Worm (Caenorhabditis elegans): ENCODE data around the gene Y105C5A.1272.
"Not testable (repeated sequence)": the region's sequence is repeated elsewhere in the genome, so short reads cannot be mapped to it uniquely, and the experiment has no call there.

Gene Y105C5A.1272

ce11 chrIV:15640852-15641251, 5.9 kb upstream of the Y105C5A.1272 start, which contains the start of gene Y105C5A.13:
Gene Y105C5A.13, plus strand, starts transcription at chrIV:15641231.
- TF ChIP-seq tab-1 (GFP tag; IDR thresholded peaks at IDR 0.05) (no peak), T22C8.4 (GFP tag; IDR thresholded peaks at IDR 0.05) (no peak), med-1 (GFP tag; optimal IDR thresholded peaks at IDR 0.05; ENCODE audit: insufficient read depth) (no peak), ztf-29 (GFP tag; IDR thresholded peaks at IDR 0.05) (no peak), cog-1 (tag; optimal IDR thresholded peaks at IDR 0.05) (no peak), flt-1 (GFP tag; IDR thresholded peaks at IDR 0.05) (no peak), ref-1 (GFP tag; conservative IDR thresholded peaks at IDR 0.05) (no peak)

ce11 chrIV:15641699-15642098, 5.1 kb upstream of the Y105C5A.1272 start, which contains the start of gene Y105C5A.12:
Gene Y105C5A.12, minus strand, starts transcription at chrIV:15641799.
- not testable (repeated sequence) for TF ChIP-seq cog-1 (tag; optimal IDR thresholded peaks at IDR 0.05); ztf-29 (GFP tag; IDR thresholded peaks at IDR 0.05); ztf-23 (GFP tag; IDR thresholded peaks at IDR 0.05)

- TF ChIP-seq klf-2 (GFP tag; conservative IDR thresholded peaks at IDR 0.05) (no peak), flt-1 (GFP tag; IDR thresholded peaks at IDR 0.05) (no peak), tab-1 (GFP tag; IDR thresholded peaks at IDR 0.05) (no peak), ztf-23 (GFP tag; IDR thresholded peaks at IDR 0.05) (no peak), med-1 (GFP tag; optimal IDR thresholded peaks at IDR 0.05; ENCODE audit: insufficient read depth) (no peak), cog-1 (tag; optimal IDR thresholded peaks at IDR 0.05) (no peak), T22C8.4 (GFP tag; IDR thresholded peaks at IDR 0.05) (no peak), ref-1 (GFP tag; conservative IDR thresholded peaks at IDR 0.05) (no peak), ztf-29 (GFP tag; IDR thresholded peaks at IDR 0.05) (no peak)
Measured at ce11 chrIV:15648245-15648644, 1.5 kb downstream of the Y105C5A.1272 start.

DNA sequence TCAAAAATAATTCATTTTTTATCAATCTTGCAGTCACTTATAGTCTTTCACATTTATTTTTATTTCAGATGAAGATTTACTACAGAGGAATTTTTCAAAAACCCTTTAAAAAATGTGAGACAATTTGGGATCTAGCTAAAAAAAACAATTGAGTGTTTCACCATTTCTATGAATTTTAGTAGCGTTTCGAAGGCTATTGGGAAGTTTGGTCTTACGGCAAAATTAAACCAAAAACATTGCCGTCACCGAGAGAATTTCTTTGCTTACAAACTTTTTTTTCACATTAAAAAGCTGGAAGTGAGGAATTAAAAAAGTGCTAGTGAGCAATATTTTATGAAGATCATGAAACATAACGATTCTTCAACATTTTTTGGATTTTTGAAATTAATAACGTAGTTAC, 11.7 kb downstream of the Y105C5A.1272 start:
- no peak for TF ChIP-seq med-1 (GFP tag; optimal IDR thresholded peaks at IDR 0.05; ENCODE audit: insufficient read depth)
- TF ChIP-seq flt-1 (GFP tag; IDR thresholded peaks at IDR 0.05) = no peak
- TF ChIP-seq tab-1 (GFP tag; IDR thresholded peaks at IDR 0.05) = no peak
- no peak for TF ChIP-seq ztf-23 (GFP tag; IDR thresholded peaks at IDR 0.05)
- TF ChIP-seq klf-2 (GFP tag; conservative IDR thresholded peaks at IDR 0.05) = no peak
- TF ChIP-seq cog-1 (tag; optimal IDR thresholded peaks at IDR 0.05) = no peak
- no peak for TF ChIP-seq ztf-29 (GFP tag; IDR thresholded peaks at IDR 0.05)
- no peak for TF ChIP-seq T22C8.4 (GFP tag; IDR thresholded peaks at IDR 0.05)
- no peak for TF ChIP-seq ref-1 (GFP tag; conservative IDR thresholded peaks at IDR 0.05)

DNA sequence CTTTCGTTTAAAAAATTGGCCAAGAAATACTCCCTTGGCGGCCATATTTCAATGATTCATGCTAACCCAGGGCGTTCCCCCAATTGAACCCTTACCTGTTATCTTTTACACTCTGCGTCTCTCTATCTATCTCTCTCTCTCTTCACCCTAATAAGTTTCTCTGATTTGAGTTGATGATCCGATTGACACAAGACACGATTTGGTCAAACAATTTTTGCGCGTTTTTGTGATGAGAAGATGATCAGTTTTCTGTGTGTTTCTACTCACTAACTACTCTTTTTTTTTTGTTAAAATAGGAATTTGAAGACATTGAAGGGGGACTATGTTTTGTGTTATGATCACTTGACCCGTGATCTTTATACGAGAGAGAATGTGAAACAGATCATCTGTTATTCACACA, 26.2 kb downstream of the Y105C5A.1272 start:
- TF ChIP-seq ztf-29 (GFP tag; IDR thresholded peaks at IDR 0.05) = no peak
- no peak for TF ChIP-seq ref-1 (GFP tag; conservative IDR thresholded peaks at IDR 0.05)

- TF ChIP-seq T22C8.4 (GFP tag; IDR thresholded peaks at IDR 0.05); med-1 (GFP tag; optimal IDR thresholded peaks at IDR 0.05; ENCODE audit: insufficient read depth); flt-1 (GFP tag; IDR thresholded peaks at IDR 0.05): not testable (repeated sequence)
Measured at ce11 chrIV:15681445-15681844, 34.7 kb downstream of the Y105C5A.1272 start, which contains the start of gene Y105C5A.26. Gene Y105C5A.26, minus strand, starts transcription at chrIV:15681545.

- no peak for TF ChIP-seq T22C8.4 (GFP tag; IDR thresholded peaks at IDR 0.05)
- no peak for TF ChIP-seq ztf-23 (GFP tag; IDR thresholded peaks at IDR 0.05)
- no peak for TF ChIP-seq ztf-29 (GFP tag; IDR thresholded peaks at IDR 0.05)
- no peak for TF ChIP-seq cog-1 (tag; optimal IDR thresholded peaks at IDR 0.05)
- TF ChIP-seq ref-1 (GFP tag; conservative IDR thresholded peaks at IDR 0.05) = no peak
- TF ChIP-seq flt-1 (GFP tag; IDR thresholded peaks at IDR 0.05) = no peak
- no peak for TF ChIP-seq tab-1 (GFP tag; IDR thresholded peaks at IDR 0.05)
- no peak for TF ChIP-seq klf-2 (GFP tag; conservative IDR thresholded peaks at IDR 0.05)
- no peak for TF ChIP-seq med-1 (GFP tag; optimal IDR thresholded peaks at IDR 0.05; ENCODE audit: insufficient read depth)
Measured at ce11 chrIV:15684521-15684920, 37.7 kb downstream of the Y105C5A.1272 start.

- TF ChIP-seq med-1 (GFP tag; optimal IDR thresholded peaks at IDR 0.05; ENCODE audit: insufficient read depth) (no peak), ref-1 (GFP tag; conservative IDR thresholded peaks at IDR 0.05) (no peak), tab-1 (GFP tag; IDR thresholded peaks at IDR 0.05) (no peak), ztf-23 (GFP tag; IDR thresholded peaks at IDR 0.05) (no peak), cog-1 (tag; optimal IDR thresholded peaks at IDR 0.05) (no peak), klf-2 (GFP tag; conservative IDR thresholded peaks at IDR 0.05) (no peak), ztf-29 (GFP tag; IDR thresholded peaks at IDR 0.05) (no peak), T22C8.4 (GFP tag; IDR thresholded peaks at IDR 0.05) (no peak), flt-1 (GFP tag; IDR thresholded peaks at IDR 0.05) (no peak)
Measured at ce11 chrIV:15686233-15686632, 39.4 kb downstream of the Y105C5A.1272 start.

ce11 chrIV:15687825-15688224, 41.0 kb downstream of the Y105C5A.1272 start:
- TF ChIP-seq cog-1 (tag; optimal IDR thresholded peaks at IDR 0.05) (no peak), flt-1 (GFP tag; IDR thresholded peaks at IDR 0.05) (no peak), ref-1 (GFP tag; conservative IDR thresholded peaks at IDR 0.05) (no peak), ztf-23 (GFP tag; IDR thresholded peaks at IDR 0.05) (no peak), T22C8.4 (GFP tag; IDR thresholded peaks at IDR 0.05) (no peak), klf-2 (GFP tag; conservative IDR thresholded peaks at IDR 0.05) (no peak), tab-1 (GFP tag; IDR thresholded peaks at IDR 0.05) (no peak), med-1 (GFP tag; optimal IDR thresholded peaks at IDR 0.05; ENCODE audit: insufficient read depth) (no peak), ztf-29 (GFP tag; IDR thresholded peaks at IDR 0.05) (no peak)

- TF ChIP-seq cog-1 (tag; optimal IDR thresholded peaks at IDR 0.05) = no peak
- TF ChIP-seq ztf-29 (GFP tag; IDR thresholded peaks at IDR 0.05) = no peak
- TF ChIP-seq klf-2 (GFP tag; conservative IDR thresholded peaks at IDR 0.05) = no peak
- TF ChIP-seq ref-1 (GFP tag; conservative IDR thresholded peaks at IDR 0.05) = no peak
- TF ChIP-seq flt-1 (GFP tag; IDR thresholded peaks at IDR 0.05) = no peak
- no peak for TF ChIP-seq tab-1 (GFP tag; IDR thresholded peaks at IDR 0.05)
Measured at ce11 chrIV:15688524-15689479, 42.0 kb downstream of the Y105C5A.1272 start, which contains the start of gene Y105C5A.15. Gene Y105C5A.15, plus strand, starts transcription at chrIV:15689201.
